Fruit fly (Drosophila melanogaster) whole organism, pupa: ENCODE results near the gene Rtca.

Source experiments
- CG4496 ChIP-seq: fragments of 200-800 bp; sonication (Bioruptor generic); IDR thresholded peaks from 3 replicates; pipeline ENCODE4 v1.3.6; 2022; ENCODE audit warnings: missing biosample characterization, missing genetic modification characterization
- CG8159 ChIP-seq: fragments of 200-800 bp; sonication (Bioruptor generic); optimal IDR thresholded peaks from 3 replicates; lab custom pipeline; 2018; ENCODE audit warnings: missing biosample characterization, mild to moderate bottlenecking, missing genetic modification characterization, moderate library complexity
- EcR ChIP-seq: fragments of 200-800 bp; sonication (Bioruptor generic); optimal IDR thresholded peaks from 3 replicates; lab custom pipeline; 2019; ENCODE audit warnings: missing biosample characterization, missing genetic modification characterization, mild to moderate bottlenecking, moderate library complexity, missing genetic modification reagents
- fd96Ca ChIP-seq: fragments of 200-800 bp; sonication (Bioruptor generic); IDR thresholded peaks from 3 replicates; pipeline ENCODE4 v1.3.6; 2022; ENCODE audit warnings: missing biosample characterization, missing genetic modification characterization

DNA sequence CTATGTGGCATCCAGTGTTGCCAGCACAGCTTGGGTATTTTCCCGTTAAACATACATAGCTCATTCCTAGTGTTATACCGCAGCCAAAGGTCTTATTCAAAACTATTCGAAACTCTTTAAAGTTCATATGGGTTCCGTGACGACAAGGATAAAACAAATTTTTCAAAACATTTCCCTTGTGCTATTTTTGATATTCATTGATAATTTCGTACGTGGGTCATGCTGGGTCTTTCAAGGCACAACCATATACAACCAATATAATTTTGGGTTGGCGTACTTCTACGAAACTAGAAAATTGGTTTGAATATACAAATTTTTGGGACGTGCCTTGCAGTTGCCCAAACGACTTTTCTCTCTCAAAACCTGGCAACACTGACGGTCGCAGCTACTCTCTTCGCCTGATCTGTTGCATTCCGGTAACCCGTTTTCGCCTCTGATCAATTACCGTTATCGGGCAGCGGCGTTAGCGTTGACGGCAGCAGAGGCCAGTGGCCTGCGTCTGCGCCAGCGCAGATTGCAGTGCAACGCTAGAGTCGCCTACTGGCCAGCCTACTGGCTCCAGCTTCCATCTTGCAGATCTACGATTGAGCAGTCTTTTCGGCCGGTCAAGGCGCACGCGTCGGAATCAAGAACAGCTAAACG is 39.9 kb upstream of the Rtca start:
- TF ChIP-seq fd96Ca: no peak
- no peak for TF ChIP-seq CG4496 (GFP tag; lab: Robert Waterston, UW)
- no peak for TF ChIP-seq CG8159
- TF ChIP-seq EcR (GFP tag; lab: Kevin White, UChicago): peak; percentile 61
